Fruit fly (Drosophila melanogaster) whole organism, embryonic: ENCODE results near the gene CG9992.
A peak's percentile ranks its signal among the peaks of the same experiment; 100 is the strongest.

Experiments used
- CG10543 ChIP-seq: fragments of 200-800 bp; sonication (Bioruptor generic); optimal IDR thresholded peaks from 3 replicates; lab custom pipeline; 2017; ENCODE audit warnings: missing biosample characterization, mild to moderate bottlenecking, missing genetic modification characterization, moderate library complexity
- CG10979 ChIP-seq: fragments of 200-800 bp; sonication (Bioruptor generic); optimal IDR thresholded peaks from 2 replicates; lab custom pipeline; 2018; ENCODE audit warnings: missing biosample characterization, mild to moderate bottlenecking, missing genetic modification characterization, moderate library complexity
- CG11093 ChIP-seq: fragments of 200-800 bp; sonication (Bioruptor generic); IDR thresholded peaks from 3 replicates; pipeline ENCODE4 v1.3.6; 2022; ENCODE audit warnings: missing biosample characterization, missing genetic modification characterization
- CG11504 ChIP-seq: fragments of 200-800 bp; sonication (Bioruptor generic); optimal IDR thresholded peaks from 3 replicates; lab custom pipeline; 2019; ENCODE audit warnings: missing biosample characterization, mild to moderate bottlenecking, missing genetic modification characterization, moderate library complexity
- CG11723 ChIP-seq: fragments of 200-800 bp; sonication (Bioruptor generic); optimal IDR thresholded peaks from 2 replicates; lab custom pipeline; 2017; ENCODE audit warnings: missing biosample characterization, mild to moderate bottlenecking, missing genetic modification characterization
- CG12744 ChIP-seq: fragments of 200-800 bp; sonication (Bioruptor generic); optimal IDR thresholded peaks from 2 replicates; lab custom pipeline; 2016; ENCODE audit warnings: missing biosample characterization, missing genetic modification characterization
- CG13296 ChIP-seq: fragments of 200-800 bp; sonication (Bioruptor generic); optimal IDR thresholded peaks from 3 replicates; lab custom pipeline; 2018; ENCODE audit warnings: missing biosample characterization, mild to moderate bottlenecking, missing genetic modification characterization
- CG13894 ChIP-seq: fragments of 200-800 bp; sonication (Bioruptor generic); optimal IDR thresholded peaks from 3 replicates; lab custom pipeline; 2018; ENCODE audit warnings: missing biosample characterization, mild to moderate bottlenecking, missing genetic modification characterization, moderate library complexity
- CG15011 ChIP-seq: fragments of 200-800 bp; sonication (Bioruptor generic); optimal IDR thresholded peaks from 3 replicates; lab custom pipeline; 2018; ENCODE audit warnings: missing biosample characterization, mild to moderate bottlenecking, missing genetic modification characterization
- CG1602 ChIP-seq: fragments of 200-800 bp; sonication (Bioruptor generic); optimal IDR thresholded peaks from 3 replicates; lab custom pipeline; 2016; ENCODE audit warnings: missing biosample characterization, missing genetic modification characterization
- CG17385 ChIP-seq: fragments of 200-800 bp; sonication (Bioruptor generic); optimal IDR thresholded peaks from 3 replicates; lab custom pipeline; 2018; ENCODE audit warnings: missing biosample characterization, mild to moderate bottlenecking, missing genetic modification characterization
- CG18262 ChIP-seq: fragments of 200-800 bp; optimal IDR thresholded peaks from 3 replicates; lab custom pipeline; 2019; ENCODE audit warnings: missing biosample characterization, mild to moderate bottlenecking, missing genetic modification characterization, moderate library complexity
- CG18619 ChIP-seq: fragments of 200-800 bp; sonication (Bioruptor generic); optimal IDR thresholded peaks from 3 replicates; lab custom pipeline; 2017; ENCODE audit warnings: missing biosample characterization, mild to moderate bottlenecking, missing genetic modification characterization
- CG2120 ChIP-seq: fragments of 200-800 bp; sonication (Bioruptor generic); optimal IDR thresholded peaks from 3 replicates; lab custom pipeline; 2016; ENCODE audit warnings: missing biosample characterization, missing genetic modification characterization
- CG2678 ChIP-seq: fragments of 200-800 bp; sonication (Bioruptor generic); optimal IDR thresholded peaks from 3 replicates; lab custom pipeline; 2019; ENCODE audit warnings: missing biosample characterization, mild to moderate bottlenecking, missing genetic modification characterization, moderate library complexity
- CG2712 ChIP-seq: fragments of 200-800 bp; optimal IDR thresholded peaks from 3 replicates; lab custom pipeline; 2019; ENCODE audit warnings: missing biosample characterization, mild to moderate bottlenecking, missing genetic modification characterization, moderate library complexity
- CG6765 ChIP-seq: fragments of 200-800 bp; sonication (Bioruptor generic); optimal IDR thresholded peaks from 3 replicates; lab custom pipeline; 2017; ENCODE audit warnings: missing biosample characterization, mild to moderate bottlenecking, missing genetic modification characterization
- CG9437 ChIP-seq: fragments of 200-800 bp; sonication (Bioruptor generic); optimal IDR thresholded peaks from 2 replicates; lab custom pipeline; 2018; ENCODE audit warnings: missing biosample characterization, mild to moderate bottlenecking, missing genetic modification characterization
- CG9932 ChIP-seq: fragments of 200-800 bp; sonication (Bioruptor generic); IDR thresholded peaks from 2 replicates; pipeline ENCODE4 v1.3.6; 2022; ENCODE audit warnings: missing biosample characterization, missing genetic modification characterization
- D ChIP-seq, 2 experiments: fragments of 200-800 bp in 1 of 2; fragments of >200 bp in 1 of 2; sonication (Bioruptor generic) in 1 of 2; optimal IDR thresholded peaks; 2 replicates in 1 of 2; 3 replicates in 1 of 2; lab custom pipeline; 2017; ENCODE audit warnings: mild to moderate bottlenecking in 1 of 2, missing biosample characterization in 1 of 2, missing genetic modification characterization in 1 of 2, missing genetic modification reagents in 1 of 2
- D19B ChIP-seq: fragments of 200-800 bp; sonication (Bioruptor generic); optimal IDR thresholded peaks from 2 replicates; lab custom pipeline; 2017; ENCODE audit warnings: missing biosample characterization, mild to moderate bottlenecking, missing genetic modification characterization
- Dip2 ChIP-seq: fragments of 200-800 bp; sonication (Bioruptor generic); IDR thresholded peaks from 2 replicates; pipeline ENCODE4 v1.3.6; 2022; ENCODE audit warnings: missing biosample characterization, missing genetic modification characterization
- Drgx ChIP-seq: fragments of 200-800 bp; sonication (Bioruptor generic); IDR thresholded peaks from 2 replicates; pipeline ENCODE4 v1.3.6; 2022; ENCODE audit warnings: missing biosample characterization, missing genetic modification characterization
- E2f1 ChIP-seq: fragments of 200-800 bp; sonication (Bioruptor generic); IDR thresholded peaks from 2 replicates; pipeline ENCODE4 v1.3.6; 2022; ENCODE audit warnings: missing biosample characterization, missing genetic modification characterization
- Fer1 ChIP-seq: fragments of 200-800 bp; sonication (Bioruptor generic); optimal IDR thresholded peaks from 2 replicates; lab custom pipeline; 2017; ENCODE audit warnings: missing biosample characterization, mild to moderate bottlenecking, missing genetic modification characterization
- HHEX ChIP-seq: fragments of 200-800 bp; sonication (Bioruptor generic); optimal IDR thresholded peaks from 3 replicates; lab custom pipeline; 2017; ENCODE audit warnings: missing biosample characterization, mild to moderate bottlenecking, missing genetic modification characterization, missing genetic modification reagents
- Hr51 ChIP-seq, 2 experiments: fragments of 200-800 bp; sonication (Bioruptor generic); optimal IDR thresholded peaks; 2 replicates in 1 of 2; 3 replicates in 1 of 2; lab custom pipeline; 2016 to 2018; ENCODE audit warnings: missing biosample characterization in 2 of 2, missing genetic modification characterization in 2 of 2, mild to moderate bottlenecking in 1 of 2, moderate library complexity in 1 of 2
- MBD-R2 ChIP-seq: fragments of 200-800 bp; sonication (Bioruptor generic); IDR thresholded peaks from 2 replicates; pipeline ENCODE4 v1.3.6; 2022; ENCODE audit warnings: missing biosample characterization, missing genetic modification characterization
- Oli ChIP-seq: fragments of 200-800 bp; sonication (Bioruptor generic); optimal IDR thresholded peaks from 2 replicates; lab custom pipeline; 2018; ENCODE audit warnings: missing biosample characterization, mild to moderate bottlenecking, missing genetic modification characterization, moderate library complexity
- Sox102F ChIP-seq: fragments of 200-800 bp; sonication (Bioruptor generic); optimal IDR thresholded peaks from 2 replicates; lab custom pipeline; 2018; ENCODE audit warnings: missing biosample characterization, mild to moderate bottlenecking, missing genetic modification characterization, moderate library complexity
- Sry-β ChIP-seq: fragments of 200-800 bp; sonication (Bioruptor generic); optimal IDR thresholded peaks from 2 replicates; lab custom pipeline; 2018; ENCODE audit warnings: missing biosample characterization, mild to moderate bottlenecking, missing genetic modification characterization, moderate library complexity
- Trl ChIP-seq, 3 experiments: fragments of >200 bp in 2 of 3; fragments of 200-800 bp in 1 of 3; sonication (Bioruptor generic) in 1 of 3; optimal IDR thresholded peaks; 2 replicates in 1 of 3; 3 replicates in 2 of 3; lab custom pipeline; 2016 to 2017; ENCODE audit warnings: missing biosample characterization in 1 of 3, missing genetic modification characterization in 1 of 3
- chn ChIP-seq: fragments of 200-800 bp; sonication (Bioruptor generic); optimal IDR thresholded peaks from 2 replicates; lab custom pipeline; 2016; ENCODE audit warnings: missing biosample characterization, missing genetic modification characterization
- dmrt99B ChIP-seq: fragments of 200-800 bp; sonication (Bioruptor generic); optimal IDR thresholded peaks from 2 replicates; lab custom pipeline; 2018; ENCODE audit warnings: missing biosample characterization, mild to moderate bottlenecking, missing genetic modification characterization, moderate library complexity
- en ChIP-seq: fragments of 200-800 bp; sonication (Bioruptor generic); optimal IDR thresholded peaks from 2 replicates; lab custom pipeline; 2016; ENCODE audit warnings: missing biosample characterization, missing genetic modification characterization
- exex ChIP-seq: fragments of 200-800 bp; sonication (Bioruptor generic); optimal IDR thresholded peaks from 4 replicates; lab custom pipeline; 2018; ENCODE audit warnings: missing biosample characterization, mild to moderate bottlenecking, missing genetic modification characterization, moderate library complexity
- fd64A ChIP-seq: fragments of 200-800 bp; sonication (Bioruptor generic); optimal IDR thresholded peaks from 3 replicates; lab custom pipeline; 2018; ENCODE audit warnings: missing biosample characterization, mild to moderate bottlenecking, missing genetic modification characterization
- gem ChIP-seq: fragments of 200-800 bp; sonication (Bioruptor generic); optimal IDR thresholded peaks from 2 replicates; lab custom pipeline; 2019; ENCODE audit warnings: missing biosample characterization, mild to moderate bottlenecking, missing genetic modification characterization, moderate library complexity
- grau ChIP-seq: fragments of 200-800 bp; optimal IDR thresholded peaks from 3 replicates; lab custom pipeline; 2019; ENCODE audit warnings: missing biosample characterization, mild to moderate bottlenecking, missing genetic modification characterization, moderate library complexity
- mirr ChIP-seq: fragments of 200-800 bp; sonication (Bioruptor generic); optimal IDR thresholded peaks from 3 replicates; lab custom pipeline; 2018; ENCODE audit warnings: missing biosample characterization, mild to moderate bottlenecking, missing genetic modification characterization
- nerfin-2 ChIP-seq: fragments of 200-800 bp; sonication (Bioruptor generic); IDR thresholded peaks from 2 replicates; pipeline ENCODE4 v1.3.6; 2022; ENCODE audit warnings: missing biosample characterization, missing genetic modification characterization; ENCODE audit not compliant: partially characterized antibody
- onecut ChIP-seq: fragments of 200-800 bp; sonication (Bioruptor generic); IDR thresholded peaks from 2 replicates; pipeline ENCODE4 v1.3.6; 2022; ENCODE audit warnings: missing biosample characterization, missing genetic modification characterization
- phol ChIP-seq: fragments of 200-800 bp; sonication (Bioruptor generic); optimal IDR thresholded peaks from 3 replicates; lab custom pipeline; 2018; ENCODE audit warnings: missing biosample characterization, mild to moderate bottlenecking, missing genetic modification characterization, moderate library complexity
- row ChIP-seq: fragments of 200-800 bp; sonication (Bioruptor generic); IDR thresholded peaks from 3 replicates; pipeline ENCODE4 v1.3.6; 2022; ENCODE audit warnings: missing biosample characterization, missing genetic modification characterization
- ssp ChIP-seq: fragments of 200-800 bp; sonication (Bioruptor generic); IDR thresholded peaks from 2 replicates; pipeline ENCODE4 v1.3.6; 2022; ENCODE audit warnings: missing biosample characterization, missing genetic modification characterization
- stwl ChIP-seq: fragments of 200-800 bp; sonication (Bioruptor generic); optimal IDR thresholded peaks from 3 replicates; lab custom pipeline; 2018; ENCODE audit warnings: missing biosample characterization, mild to moderate bottlenecking, missing genetic modification characterization, moderate library complexity
- trem ChIP-seq: fragments of 200-800 bp; optimal IDR thresholded peaks from 3 replicates; lab custom pipeline; 2019; ENCODE audit warnings: missing biosample characterization, mild to moderate bottlenecking, missing genetic modification characterization, moderate library complexity
- vvl ChIP-seq: fragments of 200-800 bp; sonication (Bioruptor generic); IDR thresholded peaks from 2 replicates; pipeline ENCODE4 v1.3.6; 2022; ENCODE audit warnings: missing biosample characterization, missing genetic modification characterization

CG9992 gene

dm6 chrX:16385942-16386392 is 1.3 kb upstream of the CG9992 start (continued):
- peak; percentile 32 for TF ChIP-seq HHEX (GFP tag; lab: Kevin White, UChicago)
- peak; percentile 38 for TF ChIP-seq mirr (GFP tag; lab: Kevin White, UChicago)
- TF ChIP-seq CG10543 = peak; percentile 22
- peak; percentile 54 for TF ChIP-seq gem
- peak; percentile 36 for TF ChIP-seq phol
- TF ChIP-seq onecut = 0 out of 2 replicates have a peak, but pooled peaks have one; percentile 17
- TF ChIP-seq CG13296 (GFP tag; lab: Kevin White, UChicago) = peak; percentile 22
- peak; percentile 5 for TF ChIP-seq CG10979 (tag; lab: Kevin White, UChicago)
- TF ChIP-seq E2f1 = 0 out of 2 replicates have a peak, but pooled peaks have one; percentile 17
- TF ChIP-seq CG6765 (GFP tag; lab: Kevin White, UChicago) = peak; percentile 67
- 0 out of 2 replicates have a peak, but pooled peaks have one; percentile 19 for TF ChIP-seq MBD-R2
- TF ChIP-seq row (GFP tag; lab: Robert Waterston, UW) = peak; percentile 45; the same call in 2 of the 3 replicates
- TF ChIP-seq Sox102F (GFP tag; lab: Kevin White, UChicago) = peak; percentile 21
- TF ChIP-seq nerfin-2 (GFP tag; lab: Robert Waterston, UW) = no peak
- peak; percentile 51 for TF ChIP-seq Fer1 (GFP tag; lab: Kevin White, UChicago)
- TF ChIP-seq Hr51 (GFP tag; optimal IDR thresholded peaks at IDR 0.05; lab: Kevin White, UChicago) = peak; percentile 29 to 47
- no peak for TF ChIP-seq CG13894 (tag; lab: Kevin White, UChicago)
- TF ChIP-seq Trl (optimal IDR thresholded peaks at IDR 0.05; lab: Kevin White, UChicago) = no peak
- TF ChIP-seq Trl (GFP tag; optimal IDR thresholded peaks at IDR 0.05; lab: Kevin White, UChicago) = peak; percentile 11
- TF ChIP-seq CG2678 (tag; lab: Kevin White, UChicago) = peak; percentile 68
- TF ChIP-seq CG15011 (GFP tag; lab: Kevin White, UChicago) = peak; percentile 45
- TF ChIP-seq CG11093 (GFP tag; lab: Robert Waterston, UW) = no peak
- 0 out of 2 replicates have a peak, but pooled peaks have one; percentile 22 for TF ChIP-seq vvl
- peak; percentile 50 for TF ChIP-seq CG9932 (GFP tag; lab: Robert Waterston, UW)
- TF ChIP-seq ssp (GFP tag; lab: Robert Waterston, UW) = 0 out of 2 replicates have a peak, but pooled peaks have one; percentile 30
- TF ChIP-seq trem (tag; lab: Kevin White, UChicago) = peak; percentile 10
- peak; percentile 56 for TF ChIP-seq dmrt99B (tag; lab: Kevin White, UChicago)
- TF ChIP-seq Oli (tag; lab: Kevin White, UChicago) = peak; percentile 39
- TF ChIP-seq CG11504 (tag; lab: Kevin White, UChicago) = peak; percentile 53
- TF ChIP-seq CG11723 (GFP tag; lab: Kevin White, UChicago) = peak; percentile 7
- peak; percentile 63 for TF ChIP-seq CG2120
- no peak for TF ChIP-seq en (GFP tag; lab: Kevin White, UChicago)
- TF ChIP-seq CG9437 (GFP tag; lab: Kevin White, UChicago) = peak; percentile 28
- peak; percentile 54 for TF ChIP-seq exex (tag; lab: Kevin White, UChicago)
- TF ChIP-seq stwl (tag; lab: Kevin White, UChicago) = no peak
- TF ChIP-seq Dip2 (GFP tag; lab: Robert Waterston, UW) = no peak
- TF ChIP-seq Sry-β (GFP tag; lab: Kevin White, UChicago) = no peak
- peak; percentile 42 for TF ChIP-seq CG17385 (GFP tag; lab: Kevin White, UChicago)
- no peak for TF ChIP-seq D (optimal IDR thresholded peaks at IDR 0.05; lab: Kevin White, UChicago)
- peak; percentile 18 for TF ChIP-seq D (GFP tag; optimal IDR thresholded peaks at IDR 0.05; lab: Kevin White, UChicago)
- TF ChIP-seq grau (tag; lab: Kevin White, UChicago) = peak; percentile 52
- TF ChIP-seq CG1602 (GFP tag; lab: Kevin White, UChicago) = no peak
- TF ChIP-seq CG18619 (GFP tag; lab: Kevin White, UChicago) = peak; percentile 43
- TF ChIP-seq fd64A = no peak
- TF ChIP-seq CG18262 = peak; percentile 50
- peak; percentile 14 for TF ChIP-seq CG12744
- TF ChIP-seq Drgx = peak; percentile 50; the same call in 1 of the 2 replicates
- TF ChIP-seq chn = no peak
- peak; percentile 13 for TF ChIP-seq D19B (GFP tag; lab: Kevin White, UChicago)
- TF ChIP-seq CG2712 = peak; percentile 35
